Fruit fly (Drosophila melanogaster) whole organism: ENCODE data around the gene fwe.

ENCODE experiments used
- CG8478 ChIP-seq: fragments of >200 bp; optimal IDR thresholded peaks from 2 replicates; lab custom pipeline; 2018; ENCODE audit warnings: inconsistent platforms
- Dll ChIP-seq: fragments of >200 bp; optimal IDR thresholded peaks from 2 replicates; lab custom pipeline; 2017
- pan ChIP-seq: fragments of >200 bp; optimal IDR thresholded peaks from 2 replicates; lab custom pipeline; 2017
- psq ChIP-seq: fragments of >200 bp; optimal IDR thresholded peaks from 2 replicates; lab custom pipeline; 2017
- usp ChIP-seq: fragments of >200 bp; optimal IDR thresholded peaks from 2 replicates; lab custom pipeline; 2017; ENCODE audit warnings: missing biosample characterization, missing genetic modification characterization, mixed read lengths

dm6 chr3L:15856035-15856434 is 39.8 kb upstream of the fwe start:
- no peak for TF ChIP-seq usp (GFP tag; lab: Kevin White, UChicago)
- TF ChIP-seq Dll (lab: Kevin White, UChicago) = no peak
- TF ChIP-seq psq (lab: Kevin White, UChicago) = no peak
- TF ChIP-seq CG8478 = no peak
- TF ChIP-seq pan (lab: Kevin White, UChicago) = no peak
